Worm (Caenorhabditis elegans) whole organism, L1 larva: Measurements from ENCODE around the gene tsp-11.
A peak's percentile ranks its signal among the peaks of the same experiment; 100 is the strongest.

ENCODE experiments used
- C16A3.4 ChIP-seq: fragments of 150-350 bp; optimal IDR thresholded peaks from 2 replicates; lab custom pipeline; 2014; ENCODE audit warnings: missing biosample characterization, missing genetic modification characterization
- C34B4.2 ChIP-seq: sonication (generic microtip); optimal IDR thresholded peaks from 2 replicates; lab custom pipeline; 2017; ENCODE audit warnings: mild to moderate bottlenecking, missing genetic modification characterization, missing compliant biosample characterization
- F16B12.6 ChIP-seq: fragments of 150-350 bp; optimal IDR thresholded peaks from 2 replicates; lab custom pipeline; 2014; ENCODE audit warnings: missing biosample characterization, missing genetic modification characterization
- Y116A8C.19 ChIP-seq: sonication (generic microtip); optimal IDR thresholded peaks from 2 replicates; lab custom pipeline; 2016; ENCODE audit warnings: missing compliant biosample characterization, missing genetic modification characterization, borderline replicate concordance
- aha-1 ChIP-seq: fragments of 150-350 bp; optimal IDR thresholded peaks from 2 replicates; lab custom pipeline; 2014; ENCODE audit warnings: missing biosample characterization, missing genetic modification characterization
- alr-1 ChIP-seq: fragments of 200-800 bp; sonication (Bioruptor generic); optimal IDR thresholded peaks from 2 replicates; lab custom pipeline; 2018; ENCODE audit warnings: borderline replicate concordance, mild to moderate bottlenecking, missing genetic modification characterization, missing compliant biosample characterization
- ama-1 ChIP-seq: fragments of 150-350 bp; optimal IDR thresholded peaks from 2 replicates; lab custom pipeline; 2014
- ceh-82 ChIP-seq, 3 experiments: fragments of 150-350 bp in 1 of 3; sonication (generic microtip) in 2 of 3; optimal IDR thresholded peaks; 2 replicates each; lab custom pipeline; 2014 to 2017; ENCODE audit warnings: missing biosample characterization in 3 of 3, missing genetic modification characterization in 3 of 3
- ceh-88 ChIP-seq: fragments of 200-800 bp; sonication (Bioruptor generic); IDR thresholded peaks from 2 replicates; pipeline ENCODE4 v1.3.6; 2022; ENCODE audit warnings: missing genetic modification characterization, missing compliant biosample characterization
- dpl-1 ChIP-seq, 3 experiments: fragments of 150-350 bp in 2 of 3; sonication (generic microtip) in 1 of 3; optimal IDR thresholded peaks; 2 replicates each; lab custom pipeline; 2014 to 2017; ENCODE audit warnings: missing biosample characterization in 3 of 3, missing genetic modification characterization in 3 of 3, missing genetic modification reagents in 3 of 3
- dsc-1 ChIP-seq: sonication (generic microtip); optimal IDR thresholded peaks from 2 replicates; lab custom pipeline; 2016; ENCODE audit warnings: mild to moderate bottlenecking, missing genetic modification characterization, missing compliant biosample characterization
- efl-1 ChIP-seq, 4 experiments: fragments of 150-350 bp; optimal IDR thresholded peaks in 3 of 4; peaks in 1 of 4; 1 replicate in 1 of 4; 2 replicates in 3 of 4; lab custom pipeline; 2014; ENCODE audit warnings: missing biosample characterization in 2 of 4, missing genetic modification characterization in 2 of 4, missing genetic modification reagents in 2 of 4
- elt-3 ChIP-seq, 6 experiments: fragments of 150-350 bp in 1 of 6; sonication (generic microtip); optimal IDR thresholded peaks; 2 replicates each; lab custom pipeline; 2017 to 2018; ENCODE audit warnings: missing biosample characterization in 6 of 6, missing genetic modification characterization in 6 of 6, inconsistent platforms in 1 of 6
- ets-5 ChIP-seq: fragments of 200-800 bp; sonication (Bioruptor generic); IDR thresholded peaks from 2 replicates; pipeline ENCODE4 v1.3.6; 2022; ENCODE audit warnings: missing genetic modification characterization, missing compliant biosample characterization
- fkh-4 ChIP-seq: sonication (generic microtip); optimal IDR thresholded peaks from 2 replicates; lab custom pipeline; 2016; ENCODE audit warnings: missing compliant biosample characterization, missing genetic modification characterization, borderline replicate concordance
- fos-1 ChIP-seq: fragments of 150-350 bp; optimal IDR thresholded peaks from 2 replicates; lab custom pipeline; 2014; ENCODE audit warnings: missing biosample characterization, missing genetic modification characterization
- grh-1 ChIP-seq: fragments of 200-800 bp; sonication (Bioruptor generic); IDR thresholded peaks from 2 replicates; pipeline ENCODE4 v1.3.6; 2022; ENCODE audit warnings: missing genetic modification reagents, missing genetic modification characterization, missing compliant biosample characterization
- hlh-4 ChIP-seq: sonication (generic microtip); optimal IDR thresholded peaks from 2 replicates; lab custom pipeline; 2016; ENCODE audit warnings: mild to moderate bottlenecking, missing genetic modification characterization, missing compliant biosample characterization
- hpl-2 ChIP-seq: fragments of 150-350 bp; optimal IDR thresholded peaks from 2 replicates; lab custom pipeline; 2014; ENCODE audit warnings: missing biosample characterization, missing genetic modification reagents, missing genetic modification characterization
- irx-1 ChIP-seq: sonication (generic microtip); optimal IDR thresholded peaks from 2 replicates; lab custom pipeline; 2016; ENCODE audit warnings: missing genetic modification characterization, missing compliant biosample characterization
- jun-1 ChIP-seq: fragments of 150-350 bp; optimal IDR thresholded peaks from 2 replicates; lab custom pipeline; 2014; ENCODE audit warnings: missing biosample characterization, missing genetic modification reagents, missing genetic modification characterization
- lin-13 ChIP-seq: fragments of 150-350 bp; optimal IDR thresholded peaks from 2 replicates; lab custom pipeline; 2014; ENCODE audit warnings: missing biosample characterization, missing genetic modification reagents, missing genetic modification characterization
- lin-14 ChIP-seq: fragments of 200-800 bp; sonication (Bioruptor generic); optimal IDR thresholded peaks from 2 replicates; lab custom pipeline; 2018; ENCODE audit warnings: mild to moderate bottlenecking, missing genetic modification characterization, moderate library complexity, missing compliant biosample characterization
- lin-15B ChIP-seq: fragments of 150-350 bp; sonication (generic microtip); optimal IDR thresholded peaks from 3 replicates; lab custom pipeline; 2014; ENCODE audit warnings: missing biosample characterization, missing genetic modification characterization
- lir-3 ChIP-seq: sonication (generic microtip); optimal IDR thresholded peaks from 2 replicates; lab custom pipeline; 2016; ENCODE audit warnings: mild to moderate bottlenecking, missing genetic modification characterization, moderate library complexity, missing compliant biosample characterization; ENCODE audit not compliant: poor library complexity
- lsy-2 ChIP-seq, 2 experiments: fragments of 150-350 bp; optimal IDR thresholded peaks; 2 replicates each; lab custom pipeline; 2014; ENCODE audit warnings: missing biosample characterization in 2 of 2, missing genetic modification characterization in 2 of 2
- mab-9 ChIP-seq: fragments of 200-800 bp; sonication (Bioruptor generic); IDR thresholded peaks from 2 replicates; pipeline ENCODE4 v1.3.6; 2022; ENCODE audit warnings: missing genetic modification reagents, missing genetic modification characterization, missing compliant biosample characterization
- mdl-1 ChIP-seq, 2 experiments: fragments of 150-350 bp; optimal IDR thresholded peaks; 2 replicates each; lab custom pipeline; 2014 to 2017; ENCODE audit warnings: missing biosample characterization in 2 of 2, missing genetic modification characterization in 2 of 2, inconsistent platforms in 1 of 2
- nhr-12 ChIP-seq: sonication (generic microtip); optimal IDR thresholded peaks from 2 replicates; lab custom pipeline; 2017; ENCODE audit warnings: missing biosample characterization, missing genetic modification characterization
- nhr-20 ChIP-seq: sonication (generic microtip); optimal IDR thresholded peaks from 2 replicates; lab custom pipeline; 2016; ENCODE audit warnings: mild to moderate bottlenecking, missing genetic modification characterization, missing compliant biosample characterization
- nhr-71 ChIP-seq: sonication (generic microtip); optimal IDR thresholded peaks from 2 replicates; lab custom pipeline; 2016; ENCODE audit warnings: mild to moderate bottlenecking, missing genetic modification characterization, moderate library complexity, missing compliant biosample characterization
- nhr-77 ChIP-seq: fragments of 150-350 bp; optimal IDR thresholded peaks from 2 replicates; lab custom pipeline; 2014; ENCODE audit warnings: missing biosample characterization, missing genetic modification characterization
- nhr-84 ChIP-seq: sonication (generic microtip); optimal IDR thresholded peaks from 2 replicates; lab custom pipeline; 2017; ENCODE audit warnings: missing biosample characterization, missing genetic modification characterization
- pag-3 ChIP-seq: sonication (generic microtip); optimal IDR thresholded peaks from 2 replicates; lab custom pipeline; 2017; ENCODE audit warnings: missing genetic modification characterization, mild to moderate bottlenecking, missing compliant biosample characterization, antibody characterized with exemption, borderline replicate concordance; ENCODE audit not compliant: insufficient read depth
- pax-3 ChIP-seq: fragments of 200-800 bp; sonication (Bioruptor generic); optimal IDR thresholded peaks from 2 replicates; lab custom pipeline; 2018; ENCODE audit warnings: mild to moderate bottlenecking, missing genetic modification characterization, moderate library complexity, missing compliant biosample characterization
- rnt-1 ChIP-seq: sonication (generic microtip); optimal IDR thresholded peaks from 2 replicates; lab custom pipeline; 2016; ENCODE audit warnings: mild to moderate bottlenecking, missing genetic modification characterization, moderate library complexity, missing compliant biosample characterization
- skn-1 ChIP-seq: fragments of 150-350 bp; optimal IDR thresholded peaks from 2 replicates; lab custom pipeline; 2014; ENCODE audit warnings: missing biosample characterization, missing genetic modification characterization
- snpc-4 ChIP-seq: fragments of 150-350 bp; optimal IDR thresholded peaks from 2 replicates; lab custom pipeline; 2014; ENCODE audit warnings: missing biosample characterization, missing genetic modification characterization
- sox-4 ChIP-seq: sonication (generic microtip); optimal IDR thresholded peaks from 2 replicates; lab custom pipeline; 2016; ENCODE audit warnings: missing genetic modification characterization, missing compliant biosample characterization
- sup-37 ChIP-seq: fragments of 200-800 bp; sonication (Bioruptor generic); optimal IDR thresholded peaks from 2 replicates; lab custom pipeline; 2018; ENCODE audit warnings: mild to moderate bottlenecking, missing genetic modification characterization, missing compliant biosample characterization
- swsn-7 ChIP-seq: sonication (generic microtip); optimal IDR thresholded peaks from 2 replicates; lab custom pipeline; 2016; ENCODE audit warnings: missing genetic modification characterization, missing compliant biosample characterization
- tbx-2 ChIP-seq: sonication (generic microtip); optimal IDR thresholded peaks from 2 replicates; lab custom pipeline; 2016; ENCODE audit warnings: missing genetic modification characterization, missing compliant biosample characterization
- tlp-1 ChIP-seq: fragments of 150-350 bp; optimal IDR thresholded peaks from 2 replicates; lab custom pipeline; 2014; ENCODE audit warnings: missing biosample characterization, missing genetic modification characterization
- unc-62 ChIP-seq: fragments of 150-350 bp; optimal IDR thresholded peaks from 2 replicates; lab custom pipeline; 2014; ENCODE audit warnings: missing biosample characterization, missing genetic modification reagents, missing genetic modification characterization
- unc-86 ChIP-seq: sonication (generic microtip); optimal IDR thresholded peaks from 2 replicates; lab custom pipeline; 2016; ENCODE audit warnings: missing genetic modification characterization, missing compliant biosample characterization
- xbp-1 ChIP-seq: sonication (generic microtip); optimal IDR thresholded peaks from 2 replicates; lab custom pipeline; 2016; ENCODE audit warnings: missing genetic modification characterization, missing compliant biosample characterization
- zag-1 ChIP-seq: fragments of 150-350 bp; optimal IDR thresholded peaks from 2 replicates; lab custom pipeline; 2014; ENCODE audit warnings: missing biosample characterization, missing genetic modification characterization
- zip-4 ChIP-seq: fragments of 200-800 bp; sonication (Bioruptor generic); optimal IDR thresholded peaks from 2 replicates; lab custom pipeline; 2018; ENCODE audit warnings: mild to moderate bottlenecking, missing genetic modification characterization, moderate library complexity, missing compliant biosample characterization
- ztf-11 ChIP-seq, 2 experiments: sonication (generic microtip); optimal IDR thresholded peaks; 2 replicates each; lab custom pipeline; 2016 to 2017; ENCODE audit warnings: missing genetic modification characterization in 2 of 2, missing biosample characterization in 1 of 2, missing compliant biosample characterization in 1 of 2

tsp-11 gene

DNA sequence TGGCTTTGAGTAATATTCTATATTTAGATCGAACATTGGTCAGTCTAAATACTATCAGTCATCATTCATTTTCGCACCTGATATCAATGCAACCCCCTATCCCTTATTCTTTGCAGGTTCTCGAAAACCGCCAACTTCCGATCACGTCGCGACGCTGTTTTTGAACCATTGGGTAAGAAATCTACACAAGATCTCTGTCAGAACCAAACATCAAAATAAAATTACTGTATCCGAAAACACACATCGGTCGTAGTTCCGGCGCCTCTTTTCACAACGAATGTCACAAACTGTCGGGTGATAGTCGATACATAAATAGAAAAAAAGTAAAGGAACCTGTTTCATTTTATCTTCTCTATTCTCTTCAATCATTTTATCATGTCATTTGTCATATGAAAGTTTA lies 16.0 kb upstream of the tsp-11 start (continued):
- no peak for TF ChIP-seq tlp-1 (tag; lab: Kevin White, UChicago)
- peak in 1 of 2 experiments; percentile 76 for TF ChIP-seq lsy-2 (tag; optimal IDR thresholded peaks at IDR 0.05; lab: Kevin White, UChicago)
- peak; percentile 89 for TF ChIP-seq tbx-2 (tag; lab: Kevin White, UChicago)
- TF ChIP-seq skn-1 (tag; lab: Kevin White, UChicago), result no peak
- peak; percentile 74 for TF ChIP-seq lin-14
- TF ChIP-seq, all 84 proteins: peak for 17

DNA sequence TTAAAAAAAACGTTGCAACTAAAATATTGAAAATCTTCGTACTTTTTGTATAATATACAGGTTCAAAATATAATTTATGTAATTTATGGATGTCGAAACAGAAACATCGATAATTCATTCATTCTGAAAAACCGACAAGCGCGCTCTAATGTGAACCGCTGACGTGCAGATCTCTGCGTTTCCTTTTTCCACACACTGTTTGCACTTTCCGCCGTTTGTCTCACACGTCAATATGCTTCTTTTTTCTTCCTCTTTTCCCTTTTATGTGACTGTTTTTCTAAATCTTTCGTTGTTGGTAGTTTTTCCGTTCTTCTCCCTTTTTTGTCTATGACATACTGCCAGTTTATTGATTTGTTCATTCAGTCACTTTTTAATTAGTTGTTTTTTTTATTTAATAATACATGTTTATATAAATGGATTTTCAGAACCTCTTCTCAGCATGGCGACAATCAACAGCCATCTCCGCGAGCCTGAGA lies 12.7 kb upstream of the tsp-11 start, which contains the start of gene tmbi-4:
Gene tmbi-4 (plus strand): TSS at position 426 of the 476 bp plus-strand sequence.
- TF ChIP-seq grh-1 (GFP tag; lab: Robert Waterston, UW) (no peak), sox-4 (tag; lab: Kevin White, UChicago) (no peak), nhr-77 (tag; lab: Kevin White, UChicago) (peak; percentile 26), ama-1 (lab: Kevin White, UChicago) (no peak), zag-1 (tag; lab: Kevin White, UChicago) (no peak), nhr-84 (tag; lab: Kevin White, UChicago) (no peak), ets-5 (GFP tag; lab: Robert Waterston, UW) (no peak), elt-3 (tag; optimal IDR thresholded peaks at IDR 0.05; lab: Kevin White, UChicago) (peak in 1 of 6 experiments; percentile 52), fos-1 (tag; lab: Kevin White, UChicago) (peak; percentile 22), hlh-4 (no peak), rnt-1 (no peak), irx-1 (tag; lab: Kevin White, UChicago) (no peak), aha-1 (tag; lab: Kevin White, UChicago) (no peak), C16A3.4 (tag; lab: Kevin White, UChicago) (peak; percentile 80), mab-9 (GFP tag; lab: Robert Waterston, UW) (no peak), lsy-2 (tag; optimal IDR thresholded peaks at IDR 0.05; lab: Kevin White, UChicago) (peak; percentile 13 to 73), F16B12.6 (tag; lab: Kevin White, UChicago) (no peak), nhr-71 (tag; lab: Kevin White, UChicago) (peak; percentile 58), pax-3 (no peak), swsn-7 (tag; lab: Kevin White, UChicago) (peak; percentile 51), zip-4 (GFP tag; lab: Kevin White, UChicago) (no peak), lin-13 (peak; percentile 35), xbp-1 (tag; lab: Kevin White, UChicago) (peak; percentile 75), dpl-1 (GFP tag; optimal IDR thresholded peaks at IDR 0.05; lab: Kevin White, UChicago) (peak; percentile 12 to 43 (median 42)), jun-1 (tag; lab: Kevin White, UChicago) (no peak), unc-86 (peak; percentile 48), lir-3 (tag; lab: Kevin White, UChicago) (no peak), ztf-11 (tag; optimal IDR thresholded peaks at IDR 0.05; lab: Kevin White, UChicago) (no peak), dsc-1 (peak; percentile 20), nhr-20 (tag; lab: Kevin White, UChicago) (peak; percentile 64), ceh-88 (GFP tag; lab: Robert Waterston, UW) (no peak), lin-15B (tag; lab: Kevin White, UChicago) (peak; percentile 30), fkh-4 (tag; lab: Kevin White, UChicago) (no peak), Y116A8C.19 (tag; lab: Kevin White, UChicago) (no peak), snpc-4 (tag; lab: Kevin White, UChicago) (no peak), alr-1 (tag; lab: Kevin White, UChicago) (no peak), hpl-2 (GFP tag; lab: Kevin White, UChicago) (no peak), sup-37 (GFP tag; lab: Kevin White, UChicago) (no peak), unc-62 (GFP tag; lab: Kevin White, UChicago) (no peak), pag-3 (tag; lab: Kevin White, UChicago) (no peak), mdl-1 (tag; optimal IDR thresholded peaks at IDR 0.05; lab: Kevin White, UChicago) (peak in 1 of 2 experiments; percentile 59), tlp-1 (tag; lab: Kevin White, UChicago) (no peak), skn-1 (tag; lab: Kevin White, UChicago) (no peak), nhr-12 (no peak), ceh-82 (tag; optimal IDR thresholded peaks at IDR 0.05; lab: Kevin White, UChicago) (peak in 1 of 3 experiments; percentile 57), efl-1 (optimal IDR thresholded peaks at IDR 0.05; lab: Kevin White, UChicago) (peak; percentile 30 to 61), efl-1 (GFP tag; optimal IDR thresholded peaks at IDR 0.05 in 1 of 2; lab: Kevin White, UChicago) (peak in 1 of 2 experiments; percentile 14), C34B4.2 (no peak)
